Worm (Caenorhabditis elegans): ENCODE measurements around the gene K09E4.3.

ce11 chrII:14155259-14156023 lies 28.7 kb upstream of the K09E4.3 start, which contains the start of the genes rpl-43 and xrn-2:
- TF ChIP-seq snpc-4 (tag; optimal IDR thresholded peaks at IDR 0.05) (no peak), dve-1 (tag; optimal IDR thresholded peaks at IDR 0.05; ENCODE audit: insufficient read depth) (no peak), fkh-10 (GFP tag; optimal IDR thresholded peaks at IDR 0.05) (no peak), F26F4.8 (GFP tag; conservative IDR thresholded peaks at IDR 0.05) (0 out of 2 replicates have a peak, but pooled peaks have one; percentile 5), nhr-10 (tag; optimal IDR thresholded peaks at IDR 0.05) (no peak), nhr-25 (tag; optimal IDR thresholded peaks at IDR 0.05; ENCODE audit: borderline replicate concordance, insufficient read depth) (no peak), Y48G9A.11 (GFP tag; IDR thresholded peaks at IDR 0.05) (peak; percentile 83), nhr-237 (tag; optimal IDR thresholded peaks at IDR 0.05) (no peak)
